Fruit fly (Drosophila melanogaster): ENCODE measurements around the gene CG6276.
A peak's percentile ranks its signal among the peaks of the same experiment; 100 is the strongest.

CG6276 gene

dm6 chr3R:15356645-15357431 is 37.0 kb upstream of the CG6276 start, which contains the start of the genes Atg4b and Hibch:
Atg4b (minus strand) TSS chr3R:15356924.
Hibch (plus strand) TSS chr3R:15357229.
- peak; percentile 17 for TF ChIP-seq EcR (GFP tag; optimal IDR thresholded peaks at IDR 0.05)
- no peak for TF ChIP-seq CG8301 (tag; optimal IDR thresholded peaks at IDR 0.05)
- 0 out of 2 replicates have a peak, but pooled peaks have one; percentile 26 for TF ChIP-seq CG12605 (GFP tag; IDR thresholded peaks at IDR 0.05)
- TF ChIP-seq CG10348 (GFP tag; IDR thresholded peaks at IDR 0.05): 0 out of 2 replicates have a peak, but pooled peaks have one; percentile 20
- peak; percentile 75; the same call in 2 of the 3 replicates for TF ChIP-seq fd96Ca (GFP tag; IDR thresholded peaks at IDR 0.05)
- TF ChIP-seq CG17806 (tag; optimal IDR thresholded peaks at IDR 0.05): peak; percentile 83
- TF ChIP-seq Pif1A (GFP tag; optimal IDR thresholded peaks at IDR 0.05): no peak
- TF ChIP-seq CG34367 (tag; optimal IDR thresholded peaks at IDR 0.05): peak; percentile 68
- peak; percentile 46; the same call in 1 of the 2 replicates for TF ChIP-seq rn (GFP tag; IDR thresholded peaks at IDR 0.05)
- TF ChIP-seq CG9948 (tag; optimal IDR thresholded peaks at IDR 0.05): peak; percentile 77
- no peak for TF ChIP-seq D1 (tag; optimal IDR thresholded peaks at IDR 0.05)
- TF ChIP-seq CG4496 (GFP tag; IDR thresholded peaks at IDR 0.05): peak; percentile 81
- TF ChIP-seq gl (tag; optimal IDR thresholded peaks at IDR 0.05): peak; percentile 55
- TF ChIP-seq CG15710 (tag; optimal IDR thresholded peaks at IDR 0.05): peak; percentile 84
- no peak for TF ChIP-seq CG13204 (GFP tag; optimal IDR thresholded peaks at IDR 0.05)
- peak; percentile 89 for TF ChIP-seq CG8159 (tag; optimal IDR thresholded peaks at IDR 0.05)
- peak; percentile 72 for TF ChIP-seq CG32121 (GFP tag; IDR thresholded peaks at IDR 0.05)
- TF ChIP-seq Pif1B (GFP tag; optimal IDR thresholded peaks at IDR 0.05): no peak
- TF ChIP-seq Snoo (tag; optimal IDR thresholded peaks at IDR 0.05): peak; percentile 63
- TF ChIP-seq Ets98B (GFP tag; IDR thresholded peaks at IDR 0.05): peak; percentile 75
- no peak for TF ChIP-seq CG14655 (GFP tag; optimal IDR thresholded peaks at IDR 0.05)

dm6 chr3R:15356152-15356551 is 36.3 kb upstream of the CG6276 start:
- TF ChIP-seq fd96Ca (GFP tag; IDR thresholded peaks at IDR 0.05) (no peak), CG34367 (tag; optimal IDR thresholded peaks at IDR 0.05) (no peak), CG10348 (GFP tag; IDR thresholded peaks at IDR 0.05) (no peak), D1 (tag; optimal IDR thresholded peaks at IDR 0.05) (no peak), CG12605 (GFP tag; IDR thresholded peaks at IDR 0.05) (no peak), CG9948 (tag; optimal IDR thresholded peaks at IDR 0.05) (no peak), EcR (GFP tag; optimal IDR thresholded peaks at IDR 0.05) (no peak), gl (tag; optimal IDR thresholded peaks at IDR 0.05) (no peak), CG13204 (GFP tag; optimal IDR thresholded peaks at IDR 0.05) (no peak)

DNA sequence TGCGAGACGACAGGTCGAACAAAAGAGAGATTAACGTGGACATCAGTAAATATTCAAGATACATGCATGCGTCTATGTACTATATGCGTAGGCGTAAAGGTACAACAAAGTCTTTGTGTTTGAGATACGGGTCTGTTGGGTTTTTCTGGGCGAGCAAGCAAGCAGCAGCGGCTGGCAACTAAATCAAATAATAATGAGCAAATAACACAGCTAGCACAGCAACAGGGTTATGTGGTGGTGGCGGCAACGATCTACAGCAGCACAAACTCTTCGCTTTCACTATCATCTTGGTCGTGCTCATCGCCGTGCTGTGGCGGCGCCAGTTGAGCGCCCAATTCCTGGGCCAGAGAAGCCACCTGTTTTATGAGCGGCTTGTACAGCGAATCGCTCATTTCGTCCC is 34.1 kb upstream of the CG6276 start:
- TF ChIP-seq CG17806 (tag; optimal IDR thresholded peaks at IDR 0.05) (no peak), CG10348 (GFP tag; IDR thresholded peaks at IDR 0.05) (no peak), CG8159 (tag; optimal IDR thresholded peaks at IDR 0.05) (no peak), rn (GFP tag; IDR thresholded peaks at IDR 0.05) (no peak), gl (tag; optimal IDR thresholded peaks at IDR 0.05) (no peak), CG15710 (tag; optimal IDR thresholded peaks at IDR 0.05) (no peak), CG9948 (tag; optimal IDR thresholded peaks at IDR 0.05) (no peak), D1 (tag; optimal IDR thresholded peaks at IDR 0.05) (no peak), CG4496 (GFP tag; IDR thresholded peaks at IDR 0.05) (no peak)

DNA sequence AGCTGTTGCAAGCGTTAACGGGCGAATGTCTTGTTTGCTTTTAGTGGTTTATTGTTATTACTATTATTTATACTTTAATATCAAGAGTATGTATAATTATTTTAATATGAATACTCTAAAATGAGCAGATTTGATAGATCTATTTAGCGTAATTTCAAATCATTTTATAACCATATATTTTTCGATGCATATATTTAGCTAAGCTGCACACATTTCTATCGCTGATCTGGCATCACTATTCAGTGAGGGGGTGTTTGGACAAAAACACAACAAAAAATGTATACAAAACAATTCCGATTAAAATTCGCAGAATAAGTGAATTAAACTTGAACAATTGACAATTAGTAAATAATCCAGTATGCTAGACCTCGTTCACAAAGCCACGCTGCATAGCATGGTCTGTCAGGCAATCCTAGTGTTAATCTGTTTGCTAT is 31.1 kb upstream of the CG6276 start, which contains the start of the genes Trs33 and Tmtc4:
Gene Trs33 (minus strand): TSS at position 3 of the 434 bp plus-strand sequence.
Gene Tmtc4 (plus strand): TSS at position 233 of the 434 bp plus-strand sequence.
- TF ChIP-seq CG8159 (tag; optimal IDR thresholded peaks at IDR 0.05) (no peak), CG34367 (tag; optimal IDR thresholded peaks at IDR 0.05) (no peak), CG32121 (GFP tag; IDR thresholded peaks at IDR 0.05) (0 out of 2 replicates have a peak, but pooled peaks have one; percentile 13), CG10348 (GFP tag; IDR thresholded peaks at IDR 0.05) (no peak), CG9948 (tag; optimal IDR thresholded peaks at IDR 0.05) (peak; percentile 6), CG4496 (GFP tag; IDR thresholded peaks at IDR 0.05) (no peak), CG17806 (tag; optimal IDR thresholded peaks at IDR 0.05) (peak; percentile 15), CG8301 (tag; optimal IDR thresholded peaks at IDR 0.05) (no peak), Pif1A (GFP tag; optimal IDR thresholded peaks at IDR 0.05) (no peak), CG15710 (tag; optimal IDR thresholded peaks at IDR 0.05) (peak; percentile 39), rn (GFP tag; IDR thresholded peaks at IDR 0.05) (no peak), CG12605 (GFP tag; IDR thresholded peaks at IDR 0.05) (no peak), Ets98B (GFP tag; IDR thresholded peaks at IDR 0.05) (no peak), Snoo (tag; optimal IDR thresholded peaks at IDR 0.05) (peak; percentile 28), EcR (GFP tag; optimal IDR thresholded peaks at IDR 0.05) (peak; percentile 9), fd96Ca (GFP tag; IDR thresholded peaks at IDR 0.05) (no peak)

- peak; percentile 18; the same call in 1 of the 2 replicates for TF ChIP-seq Ets98B (GFP tag; IDR thresholded peaks at IDR 0.05)
- TF ChIP-seq EcR (GFP tag; optimal IDR thresholded peaks at IDR 0.05): no peak
- TF ChIP-seq CG14655 (GFP tag; optimal IDR thresholded peaks at IDR 0.05): no peak
- TF ChIP-seq CG15710 (tag; optimal IDR thresholded peaks at IDR 0.05): peak; percentile 49
- no peak for TF ChIP-seq CG12605 (GFP tag; IDR thresholded peaks at IDR 0.05)
- peak; percentile 4 for TF ChIP-seq CG34367 (tag; optimal IDR thresholded peaks at IDR 0.05)
- TF ChIP-seq CG17806 (tag; optimal IDR thresholded peaks at IDR 0.05): peak; percentile 39
- TF ChIP-seq CG9948 (tag; optimal IDR thresholded peaks at IDR 0.05): peak; percentile 17
- TF ChIP-seq gl (tag; optimal IDR thresholded peaks at IDR 0.05): no peak
- no peak for TF ChIP-seq CG13204 (GFP tag; optimal IDR thresholded peaks at IDR 0.05)
- no peak for TF ChIP-seq CG8301 (tag; optimal IDR thresholded peaks at IDR 0.05)
- peak; percentile 49; the same call in 1 of the 2 replicates for TF ChIP-seq CG32121 (GFP tag; IDR thresholded peaks at IDR 0.05)
- no peak for TF ChIP-seq CG8159 (tag; optimal IDR thresholded peaks at IDR 0.05)
- peak; percentile 44 for TF ChIP-seq Snoo (tag; optimal IDR thresholded peaks at IDR 0.05)
- TF ChIP-seq D1 (tag; optimal IDR thresholded peaks at IDR 0.05): no peak
- TF ChIP-seq CG4496 (GFP tag; IDR thresholded peaks at IDR 0.05): peak; percentile 63; the same call in 2 of the 3 replicates
- TF ChIP-seq CG10348 (GFP tag; IDR thresholded peaks at IDR 0.05): no peak
- no peak for TF ChIP-seq Pif1A (GFP tag; optimal IDR thresholded peaks at IDR 0.05)
- TF ChIP-seq Pif1B (GFP tag; optimal IDR thresholded peaks at IDR 0.05): no peak
- no peak for TF ChIP-seq rn (GFP tag; IDR thresholded peaks at IDR 0.05)
- TF ChIP-seq fd96Ca (GFP tag; IDR thresholded peaks at IDR 0.05): peak; percentile 31; the same call in 1 of the 3 replicates
Measured at dm6 chr3R:15347822-15348221, 28.0 kb upstream of the CG6276 start, which contains the start of the genes CG42726 and CG42727. CG42726 (plus strand) TSS chr3R:15348048. CG42727 (plus strand) TSS chr3R:15348048.

All from whole organism, pupa.